Worm (Caenorhabditis elegans): Measurements from ENCODE around the gene sip-1.
A peak's percentile ranks its signal among the peaks of the same experiment; 100 is the strongest.

Gene sip-1

DNA sequence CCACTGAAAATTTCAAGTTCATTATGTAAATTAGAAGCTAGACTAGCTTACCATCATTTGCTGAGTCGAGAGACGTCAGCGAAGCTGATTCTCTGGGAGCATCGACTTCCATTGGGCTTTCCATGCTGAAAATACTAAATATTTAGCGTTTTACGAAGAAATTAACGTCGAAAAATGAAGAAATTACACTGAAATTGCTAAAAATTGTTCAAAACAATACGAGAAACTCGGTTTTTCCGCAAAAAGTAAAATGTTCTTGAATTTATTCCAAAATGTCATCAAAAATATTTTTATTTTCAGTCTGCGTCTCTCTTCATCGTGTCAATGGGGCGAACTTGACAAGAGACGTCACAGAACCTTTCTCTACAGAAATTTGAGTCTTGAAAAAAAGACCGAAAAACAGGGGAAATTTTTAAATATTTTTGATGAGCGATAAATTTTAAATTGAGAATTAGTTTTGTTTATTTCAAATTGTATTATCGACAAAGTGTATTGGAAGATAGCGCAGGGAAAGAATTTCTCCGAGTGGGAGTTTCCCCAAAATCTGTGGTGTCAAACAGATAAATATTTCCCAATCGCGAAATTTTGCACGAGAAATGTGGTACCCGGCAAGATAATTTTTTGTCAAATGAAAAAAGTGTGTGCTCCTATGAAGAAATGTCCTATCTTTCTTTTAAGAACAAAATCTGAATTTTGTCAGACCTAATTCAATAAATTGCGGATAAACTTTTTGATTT lies 46.0 kb downstream of the sip-1 start, which contains the start of gene ecps-1 (continued):
- TF ChIP-seq fkh-6 (tag; optimal IDR thresholded peaks at IDR 0.05) (peak; percentile 39), ceh-14 (tag; optimal IDR thresholded peaks at IDR 0.05) (peak; percentile 78), ref-2 (tag; optimal IDR thresholded peaks at IDR 0.05) (peak; percentile 93), K02D7.2 (tag; optimal IDR thresholded peaks at IDR 0.05) (no peak), ceh-2 (tag; optimal IDR thresholded peaks at IDR 0.05) (peak; percentile 87), ztf-16 (tag; optimal IDR thresholded peaks at IDR 0.05) (peak; percentile 42), unc-55 (GFP tag; optimal IDR thresholded peaks at IDR 0.05) (peak; percentile 15), ama-1 (optimal IDR thresholded peaks at IDR 0.05) (no peak), ceh-30 (tag; optimal IDR thresholded peaks at IDR 0.05) (peak; percentile 21), tbx-7 (tag; optimal IDR thresholded peaks at IDR 0.05) (peak; percentile 93), ceh-34 (tag; optimal IDR thresholded peaks at IDR 0.05) (peak; percentile 79), sox-2 (GFP tag; IDR thresholded peaks at IDR 0.05) (no peak), fax-1 (tag; optimal IDR thresholded peaks at IDR 0.05) (peak; percentile 88), sox-4 (tag; optimal IDR thresholded peaks at IDR 0.05) (no peak), nfya-1 (tag; optimal IDR thresholded peaks at IDR 0.05) (peak; percentile 67), elt-2 (tag; optimal IDR thresholded peaks at IDR 0.05) (no peak), ceh-45 (GFP tag; IDR thresholded peaks at IDR 0.05) (0 out of 2 replicates have a peak, but pooled peaks have one; percentile 32), K09A11.1 (tag; optimal IDR thresholded peaks at IDR 0.05; ENCODE audit: insufficient read depth) (no peak), hlh-8 (tag; optimal IDR thresholded peaks at IDR 0.05) (peak; percentile 42), ceh-9 (tag; optimal IDR thresholded peaks at IDR 0.05) (no peak), pha-4 (tag; optimal IDR thresholded peaks at IDR 0.05) (no peak), rnt-1 (tag; optimal IDR thresholded peaks at IDR 0.05) (peak; percentile 94), ets-4 (tag; optimal IDR thresholded peaks at IDR 0.05) (peak; percentile 94), ttx-3 (tag; optimal IDR thresholded peaks at IDR 0.05) (no peak), ceh-24 (tag; optimal IDR thresholded peaks at IDR 0.05) (no peak), unc-3 (GFP tag; conservative IDR thresholded peaks at IDR 0.05) (peak; percentile 44; the same call in 1 of the 2 replicates), unc-3 (tag; optimal IDR thresholded peaks at IDR 0.05) (no peak), ceh-18 (tag; optimal IDR thresholded peaks at IDR 0.05) (peak; percentile 30), npax-4 (tag; optimal IDR thresholded peaks at IDR 0.05) (no peak), madf-2 (tag; optimal IDR thresholded peaks at IDR 0.05) (no peak), eyg-1 (tag; optimal IDR thresholded peaks at IDR 0.05) (no peak), ceh-19 (GFP tag; optimal IDR thresholded peaks at IDR 0.05) (no peak), F13H6.1 (tag; optimal IDR thresholded peaks at IDR 0.05) (peak; percentile 22), lim-6 (tag; optimal IDR thresholded peaks at IDR 0.05) (peak; percentile 90), ceh-22 (tag; optimal IDR thresholded peaks at IDR 0.05) (no peak), lin-11 (tag; optimal IDR thresholded peaks at IDR 0.05) (no peak), pax-1 (tag; optimal IDR thresholded peaks at IDR 0.05) (peak; percentile 47)

Data from whole organism, late embryonic.